Worm (Caenorhabditis elegans) whole organism, L2 larva: Measurements from ENCODE around the gene cka-2.

Source experiments
- Y55F3AM.14 ChIP-seq: fragments of 200-800 bp; sonication (Bioruptor generic); optimal IDR thresholded peaks from 2 replicates; lab custom pipeline; 2018; ENCODE audit warnings: mild to moderate bottlenecking, missing genetic modification characterization, missing compliant biosample characterization
- lin-11 ChIP-seq: fragments of 150-350 bp; sonication (generic microtip); optimal IDR thresholded peaks from 2 replicates; lab custom pipeline; 2014; ENCODE audit warnings: missing biosample characterization, missing genetic modification characterization, inconsistent platforms, mixed read lengths
- lin-13 ChIP-seq: fragments of 150-350 bp; optimal IDR thresholded peaks from 2 replicates; lab custom pipeline; 2014; ENCODE audit warnings: missing biosample characterization, missing genetic modification reagents, missing genetic modification characterization
- lin-39 ChIP-seq: fragments of 150-350 bp; optimal IDR thresholded peaks from 2 replicates; lab custom pipeline; 2014; ENCODE audit warnings: missing biosample characterization, missing genetic modification reagents, missing genetic modification characterization
- mdl-1 ChIP-seq, 2 experiments: fragments of 150-350 bp in 1 of 2; sonication (generic microtip) in 1 of 2; optimal IDR thresholded peaks; 2 replicates each; lab custom pipeline; 2017; ENCODE audit warnings: missing biosample characterization in 2 of 2, missing genetic modification characterization in 2 of 2
- unc-62 ChIP-seq: fragments of 150-350 bp; optimal IDR thresholded peaks from 2 replicates; lab custom pipeline; 2014; ENCODE audit warnings: missing biosample characterization, missing genetic modification reagents, missing genetic modification characterization
- ztf-4 ChIP-seq: fragments of 150-350 bp; optimal IDR thresholded peaks from 2 replicates; lab custom pipeline; 2014; ENCODE audit warnings: missing biosample characterization, missing genetic modification characterization

DNA sequence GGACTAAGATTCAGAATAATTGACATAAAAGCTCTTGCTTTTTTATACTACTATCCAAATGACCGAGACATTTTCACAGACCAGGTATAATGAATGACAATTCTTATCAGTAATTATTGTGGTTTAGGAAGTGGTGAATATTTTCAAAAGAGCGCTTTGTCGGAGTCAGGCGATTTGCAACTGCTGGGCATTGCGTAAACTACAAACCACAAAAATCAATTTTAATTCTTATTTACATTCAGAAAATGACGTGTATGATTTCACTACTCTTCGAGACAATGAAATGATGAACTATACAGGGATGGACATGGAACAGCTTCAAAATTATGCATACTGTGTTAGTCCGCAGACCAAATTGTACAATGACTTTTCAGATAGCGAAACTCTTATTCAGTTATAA lies 1.5 kb upstream of the cka-2 start:
- TF ChIP-seq Y55F3AM.14 (no peak), lin-13 (GFP tag; lab: Kevin White, UChicago) (no peak), lin-39 (tag; lab: Kevin White, UChicago) (no peak), mdl-1 (tag; optimal IDR thresholded peaks at IDR 0.05; lab: Kevin White, UChicago) (no peak), ztf-4 (tag; lab: Kevin White, UChicago) (no peak), lin-11 (tag; lab: Kevin White, UChicago) (no peak), unc-62 (GFP tag; lab: Kevin White, UChicago) (no peak)
